Worm (Caenorhabditis elegans) whole organism, L3 larva: ENCODE measurements around the gene wrt-7.

Experiments
- ama-1 ChIP-seq: fragments of 150-350 bp; optimal IDR thresholded peaks from 2 replicates; lab custom pipeline; 2018
- egl-5 ChIP-seq: fragments of 150-350 bp; optimal IDR thresholded peaks from 2 replicates; lab custom pipeline; 2017; ENCODE audit warnings: missing biosample characterization, missing genetic modification reagents, missing genetic modification characterization, inconsistent platforms
- elt-2 ChIP-seq: sonication (generic microtip); optimal IDR thresholded peaks from 2 replicates; lab custom pipeline; 2016; ENCODE audit warnings: missing genetic modification reagents, mild to moderate bottlenecking, missing genetic modification characterization, missing compliant biosample characterization
- fkh-10 ChIP-seq: sonication (generic microtip); optimal IDR thresholded peaks from 2 replicates; lab custom pipeline; 2017; ENCODE audit warnings: missing biosample characterization, missing genetic modification reagents, missing genetic modification characterization
- fos-1 ChIP-seq: fragments of 150-350 bp; optimal IDR thresholded peaks from 2 replicates; lab custom pipeline; 2014; ENCODE audit warnings: missing biosample characterization, missing genetic modification characterization
- jun-1 ChIP-seq: fragments of 150-350 bp; optimal IDR thresholded peaks from 2 replicates; lab custom pipeline; 2014; ENCODE audit warnings: missing biosample characterization, missing genetic modification reagents, missing genetic modification characterization
- mdl-1 ChIP-seq: fragments of 150-350 bp; optimal IDR thresholded peaks from 2 replicates; lab custom pipeline; 2014; ENCODE audit warnings: missing biosample characterization, missing genetic modification characterization
- nhr-28 ChIP-seq: fragments of 150-350 bp; optimal IDR thresholded peaks from 2 replicates; lab custom pipeline; 2014; ENCODE audit warnings: missing biosample characterization, missing genetic modification characterization
- pha-4 ChIP-seq: fragments of 150-350 bp; optimal IDR thresholded peaks from 2 replicates; lab custom pipeline; 2014; ENCODE audit warnings: missing biosample characterization, missing genetic modification reagents, missing genetic modification characterization
- pqm-1 ChIP-seq: fragments of 150-350 bp; optimal IDR thresholded peaks from 2 replicates; lab custom pipeline; 2017; ENCODE audit warnings: missing biosample characterization, missing genetic modification characterization, inconsistent platforms

DNA sequence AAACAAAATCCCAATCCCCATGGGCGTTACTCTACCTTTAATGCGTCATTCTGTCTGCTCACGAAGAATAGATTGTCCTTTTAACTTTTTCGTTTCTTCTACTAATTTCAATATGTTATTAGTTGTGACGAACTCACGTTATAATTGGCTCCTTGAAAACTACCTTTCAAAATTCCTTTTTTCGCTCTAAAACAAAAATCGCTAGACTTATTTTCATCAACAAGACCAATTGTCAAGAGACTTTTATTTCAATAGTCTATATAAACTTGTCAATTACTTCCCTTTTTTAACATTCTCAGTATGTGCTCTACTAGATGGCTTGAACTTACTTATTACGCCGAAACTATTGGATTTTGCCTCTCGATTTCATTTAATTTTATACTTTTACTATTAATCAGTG lies 47.4 kb upstream of the wrt-7 start, which contains the start of gene str-102:
- TF ChIP-seq fos-1: no peak
- TF ChIP-seq pha-4: no peak
- no peak for TF ChIP-seq nhr-28 (tag; lab: Kevin White, UChicago)
- TF ChIP-seq pqm-1: no peak
- TF ChIP-seq ama-1 (lab: Kevin White, UChicago): no peak
- no peak for TF ChIP-seq egl-5
- TF ChIP-seq jun-1: no peak
- TF ChIP-seq mdl-1 (tag; lab: Kevin White, UChicago): no peak
- TF ChIP-seq elt-2 (tag; lab: Kevin White, UChicago): no peak
- TF ChIP-seq fkh-10: no peak
